Worm (Caenorhabditis elegans) whole organism, L3 larva: Measurements from ENCODE around the gene str-106.
A peak's percentile ranks its signal among the peaks of the same experiment; 100 is the strongest.

Experiments used
- fos-1 ChIP-seq: fragments of 150-350 bp; optimal IDR thresholded peaks from 2 replicates; lab custom pipeline; 2014; ENCODE audit warnings: missing biosample characterization, missing genetic modification characterization
- lsy-12 ChIP-seq: sonication (generic microtip); optimal IDR thresholded peaks from 2 replicates; lab custom pipeline; 2016; ENCODE audit warnings: mild to moderate bottlenecking, missing genetic modification characterization, missing compliant biosample characterization
- nhr-237 ChIP-seq: fragments of 150-350 bp; optimal IDR thresholded peaks from 2 replicates; lab custom pipeline; 2014; ENCODE audit warnings: missing biosample characterization, missing genetic modification characterization
- pha-4 ChIP-seq: fragments of 150-350 bp; optimal IDR thresholded peaks from 2 replicates; lab custom pipeline; 2014; ENCODE audit warnings: missing biosample characterization, missing genetic modification reagents, missing genetic modification characterization
- pqm-1 ChIP-seq: fragments of 150-350 bp; optimal IDR thresholded peaks from 2 replicates; lab custom pipeline; 2017; ENCODE audit warnings: missing biosample characterization, missing genetic modification characterization, inconsistent platforms
- skn-1 ChIP-seq: fragments of 150-350 bp; optimal IDR thresholded peaks from 2 replicates; lab custom pipeline; 2014; ENCODE audit warnings: missing biosample characterization, missing genetic modification characterization
- snpc-4 ChIP-seq: fragments of 150-350 bp; optimal IDR thresholded peaks from 2 replicates; lab custom pipeline; 2014; ENCODE audit warnings: missing biosample characterization, missing genetic modification characterization
- unc-62 ChIP-seq: fragments of 150-350 bp; sonication (generic microtip); optimal IDR thresholded peaks from 4 replicates; lab custom pipeline; 2014; ENCODE audit warnings: missing biosample characterization, missing genetic modification reagents, missing genetic modification characterization

ce11 chrV:16160087-16160486, 20.4 kb upstream of the str-106 start:
- TF ChIP-seq lsy-12 (tag; lab: Kevin White, UChicago) (no peak), skn-1 (tag; lab: Kevin White, UChicago) (no peak), nhr-237 (tag; lab: Kevin White, UChicago) (no peak), pqm-1 (tag; lab: Kevin White, UChicago) (peak; percentile 16), snpc-4 (no peak), fos-1 (tag; lab: Kevin White, UChicago) (no peak), pha-4 (tag; lab: Kevin White, UChicago) (peak; percentile 71), unc-62 (GFP tag; lab: Kevin White, UChicago) (no peak)
